Fruit fly (Drosophila melanogaster) whole organism, embryonic: ENCODE results near the gene Pex1.

Experiments used
- Antp ChIP-seq: fragments of 200-800 bp; sonication (Bioruptor generic); optimal IDR thresholded peaks from 3 replicates; lab custom pipeline; 2016; ENCODE audit warnings: missing biosample characterization, missing genetic modification characterization
- Blimp-1 ChIP-seq: fragments of 200-800 bp; sonication (Bioruptor generic); optimal IDR thresholded peaks from 3 replicates; lab custom pipeline; 2018; ENCODE audit warnings: missing biosample characterization, missing genetic modification characterization, mild to moderate bottlenecking, moderate library complexity, missing genetic modification reagents
- BtbVII ChIP-seq: fragments of 200-800 bp; sonication (Bioruptor generic); optimal IDR thresholded peaks from 3 replicates; lab custom pipeline; 2017; ENCODE audit warnings: missing biosample characterization, mild to moderate bottlenecking, missing genetic modification characterization
- C15 ChIP-seq: fragments of 200-800 bp; sonication (Bioruptor generic); IDR thresholded peaks from 3 replicates; pipeline ENCODE4 v1.3.6; 2022; ENCODE audit warnings: missing biosample characterization, missing genetic modification characterization
- CG11093 ChIP-seq: fragments of 200-800 bp; sonication (Bioruptor generic); IDR thresholded peaks from 3 replicates; pipeline ENCODE4 v1.3.6; 2022; ENCODE audit warnings: missing biosample characterization, missing genetic modification characterization
- CG11723 ChIP-seq: fragments of 200-800 bp; sonication (Bioruptor generic); optimal IDR thresholded peaks from 2 replicates; lab custom pipeline; 2017; ENCODE audit warnings: missing biosample characterization, mild to moderate bottlenecking, missing genetic modification characterization
- CG12219 ChIP-seq: fragments of 200-800 bp; sonication (Bioruptor generic); optimal IDR thresholded peaks from 3 replicates; lab custom pipeline; 2018; ENCODE audit warnings: missing biosample characterization, mild to moderate bottlenecking, missing genetic modification characterization
- CG14050 ChIP-seq: fragments of 200-800 bp; sonication (Bioruptor generic); IDR thresholded peaks from 3 replicates; pipeline ENCODE4 v1.3.6; 2022; ENCODE audit warnings: missing biosample characterization, missing genetic modification characterization
- CG15073 ChIP-seq: fragments of 200-800 bp; sonication (Bioruptor generic); optimal IDR thresholded peaks from 2 replicates; lab custom pipeline; 2016; ENCODE audit warnings: missing biosample characterization, missing genetic modification characterization
- CG16813 ChIP-seq: fragments of 200-800 bp; sonication (Bioruptor generic); IDR thresholded peaks from 3 replicates; pipeline ENCODE4 v1.3.6; 2022; ENCODE audit warnings: missing biosample characterization, missing genetic modification characterization; ENCODE audit not compliant: partially characterized antibody
- CG17912 ChIP-seq: fragments of 200-800 bp; sonication (Bioruptor generic); optimal IDR thresholded peaks from 2 replicates; lab custom pipeline; 2018; ENCODE audit warnings: missing biosample characterization, mild to moderate bottlenecking, missing genetic modification characterization
- CG18011 ChIP-seq: fragments of 200-800 bp; sonication (Bioruptor generic); optimal IDR thresholded peaks from 2 replicates; lab custom pipeline; 2017; ENCODE audit warnings: missing biosample characterization, missing genetic modification characterization, mild to moderate bottlenecking, moderate library complexity, missing genotype
- CG31441 ChIP-seq: fragments of 200-800 bp; sonication (Bioruptor generic); IDR thresholded peaks from 2 replicates; pipeline ENCODE4 v1.3.6; 2022; ENCODE audit warnings: missing biosample characterization, missing genetic modification characterization
- CG3281 ChIP-seq: fragments of 200-800 bp; sonication (Bioruptor generic); optimal IDR thresholded peaks from 3 replicates; lab custom pipeline; 2017; ENCODE audit warnings: missing biosample characterization, mild to moderate bottlenecking, missing genetic modification characterization
- CG3847 ChIP-seq: fragments of 200-800 bp; sonication (Bioruptor generic); IDR thresholded peaks from 2 replicates; pipeline ENCODE4 v1.3.6; 2022; ENCODE audit warnings: missing biosample characterization, missing genetic modification characterization
- CG42726 ChIP-seq: fragments of 200-800 bp; sonication (Bioruptor generic); IDR thresholded peaks from 2 replicates; pipeline ENCODE4 v1.3.6; 2022; ENCODE audit warnings: missing biosample characterization, missing genetic modification characterization; ENCODE audit not compliant: partially characterized antibody
- CG4730 ChIP-seq: fragments of 200-800 bp; sonication (Bioruptor generic); IDR thresholded peaks from 2 replicates; pipeline ENCODE4 v1.3.6; 2022; ENCODE audit warnings: missing biosample characterization, missing genetic modification characterization
- CG4854 ChIP-seq: fragments of 200-800 bp; sonication (Bioruptor generic); optimal IDR thresholded peaks from 2 replicates; lab custom pipeline; 2016; ENCODE audit warnings: missing biosample characterization, missing genetic modification characterization, inconsistent platforms
- CG5953 ChIP-seq: fragments of 200-800 bp; sonication (Bioruptor generic); IDR thresholded peaks from 2 replicates; pipeline ENCODE4 v1.3.6; 2022; ENCODE audit warnings: missing biosample characterization, missing genetic modification characterization
- CG7786 ChIP-seq: fragments of 200-800 bp; sonication (Bioruptor generic); optimal IDR thresholded peaks from 2 replicates; lab custom pipeline; 2016; ENCODE audit warnings: missing biosample characterization, missing genetic modification characterization
- CG7987 ChIP-seq: fragments of 200-800 bp; sonication (Bioruptor generic); optimal IDR thresholded peaks from 2 replicates; lab custom pipeline; 2018; ENCODE audit warnings: missing biosample characterization, mild to moderate bottlenecking, missing genetic modification characterization, moderate library complexity
- Camta ChIP-seq: fragments of 200-800 bp; sonication (Bioruptor generic); optimal IDR thresholded peaks from 2 replicates; lab custom pipeline; 2016; ENCODE audit warnings: missing biosample characterization, missing genetic modification characterization
- Dip3 ChIP-seq: fragments of 200-800 bp; sonication (Bioruptor generic); optimal IDR thresholded peaks from 3 replicates; lab custom pipeline; 2016; ENCODE audit warnings: missing biosample characterization, missing genetic modification characterization
- H15 ChIP-seq: fragments of 200-800 bp; sonication (Bioruptor generic); IDR thresholded peaks from 3 replicates; pipeline ENCODE4 v1.3.6; 2022; ENCODE audit warnings: missing biosample characterization, missing genetic modification characterization
- HLH54F ChIP-seq: fragments of 200-800 bp; sonication (Bioruptor generic); optimal IDR thresholded peaks from 3 replicates; lab custom pipeline; 2016; ENCODE audit warnings: missing biosample characterization, missing genetic modification characterization
- Hr3 ChIP-seq: fragments of 200-800 bp; sonication (Bioruptor generic); optimal IDR thresholded peaks from 3 replicates; lab custom pipeline; 2016; ENCODE audit warnings: missing biosample characterization, missing genetic modification characterization
- Hsf ChIP-seq: fragments of 200-800 bp; sonication (Bioruptor generic); optimal IDR thresholded peaks from 3 replicates; lab custom pipeline; 2016; ENCODE audit warnings: missing biosample characterization, missing genetic modification characterization
- NC2α ChIP-seq: fragments of 200-800 bp; sonication (Bioruptor generic); optimal IDR thresholded peaks from 2 replicates; lab custom pipeline; 2016; ENCODE audit warnings: missing biosample characterization, missing genetic modification characterization
- Pdp1 ChIP-seq, 2 experiments: fragments of 200-800 bp; sonication (Bioruptor generic); optimal IDR thresholded peaks; 3 replicates each; lab custom pipeline; 2016; ENCODE audit warnings: missing biosample characterization in 2 of 2, missing genetic modification characterization in 2 of 2, mild to moderate bottlenecking in 1 of 2, moderate library complexity in 1 of 2
- Sry-δ ChIP-seq: fragments of 200-800 bp; sonication (Bioruptor generic); optimal IDR thresholded peaks from 2 replicates; lab custom pipeline; 2016; ENCODE audit warnings: missing biosample characterization, missing genetic modification characterization
- Tbp ChIP-seq: fragments of >200 bp; optimal IDR thresholded peaks from 2 replicates; lab custom pipeline; 2018; ENCODE audit warnings: missing biosample characterization, missing genetic modification characterization
- Trl ChIP-seq, 3 experiments: fragments of >200 bp in 2 of 3; fragments of 200-800 bp in 1 of 3; sonication (Bioruptor generic) in 1 of 3; optimal IDR thresholded peaks; 2 replicates in 1 of 3; 3 replicates in 2 of 3; lab custom pipeline; 2016 to 2017; ENCODE audit warnings: missing biosample characterization in 1 of 3, missing genetic modification characterization in 1 of 3
- chif ChIP-seq, 2 experiments: fragments of 200-800 bp; sonication (Bioruptor generic); optimal IDR thresholded peaks; 3 replicates each; lab custom pipeline; 2016; ENCODE audit warnings: missing biosample characterization in 2 of 2, missing genetic modification characterization in 2 of 2
- chn ChIP-seq: fragments of 200-800 bp; sonication (Bioruptor generic); optimal IDR thresholded peaks from 2 replicates; lab custom pipeline; 2016; ENCODE audit warnings: missing biosample characterization, missing genetic modification characterization
- danr ChIP-seq: fragments of 200-800 bp; sonication (Bioruptor generic); IDR thresholded peaks from 2 replicates; pipeline ENCODE4 v1.3.6; 2022; ENCODE audit warnings: missing biosample characterization, missing genetic modification characterization
- dmrt99B ChIP-seq: fragments of 200-800 bp; sonication (Bioruptor generic); optimal IDR thresholded peaks from 2 replicates; lab custom pipeline; 2018; ENCODE audit warnings: missing biosample characterization, mild to moderate bottlenecking, missing genetic modification characterization, moderate library complexity
- exex ChIP-seq: fragments of 200-800 bp; sonication (Bioruptor generic); optimal IDR thresholded peaks from 4 replicates; lab custom pipeline; 2018; ENCODE audit warnings: missing biosample characterization, mild to moderate bottlenecking, missing genetic modification characterization, moderate library complexity
- fd64A ChIP-seq: fragments of 200-800 bp; sonication (Bioruptor generic); optimal IDR thresholded peaks from 3 replicates; lab custom pipeline; 2018; ENCODE audit warnings: missing biosample characterization, mild to moderate bottlenecking, missing genetic modification characterization
- gsb ChIP-seq: fragments of 200-800 bp; sonication (Bioruptor generic); IDR thresholded peaks from 2 replicates; pipeline ENCODE4 v1.3.6; 2022; ENCODE audit warnings: missing biosample characterization, missing genetic modification characterization
- hb ChIP-seq: fragments of 200-800 bp; sonication (Bioruptor generic); IDR thresholded peaks from 3 replicates; pipeline ENCODE4 v1.3.6; 2022; ENCODE audit warnings: missing biosample characterization, missing genetic modification characterization; ENCODE audit not compliant: partially characterized antibody
- kay ChIP-seq: fragments of 200-800 bp; sonication (Bioruptor generic); optimal IDR thresholded peaks from 2 replicates; lab custom pipeline; 2016; ENCODE audit warnings: missing biosample characterization, missing genetic modification characterization
- kni ChIP-seq: fragments of 200-800 bp; sonication (Bioruptor generic); optimal IDR thresholded peaks from 3 replicates; lab custom pipeline; 2017; ENCODE audit warnings: mild to moderate bottlenecking, missing biosample characterization, missing genetic modification reagents, missing genetic modification characterization
- maf-S ChIP-seq: fragments of 200-800 bp; sonication (Bioruptor generic); optimal IDR thresholded peaks from 2 replicates; lab custom pipeline; 2016; ENCODE audit warnings: missing biosample characterization, missing genetic modification characterization
- nmo ChIP-seq: fragments of 200-800 bp; sonication (Bioruptor generic); optimal IDR thresholded peaks from 2 replicates; lab custom pipeline; 2018; ENCODE audit warnings: missing biosample characterization, mild to moderate bottlenecking, missing genetic modification characterization, moderate library complexity
- org-1 ChIP-seq: fragments of 200-800 bp; sonication (Bioruptor generic); optimal IDR thresholded peaks from 2 replicates; lab custom pipeline; 2017; ENCODE audit warnings: missing biosample characterization, missing genetic modification characterization
- seq ChIP-seq: fragments of 200-800 bp; sonication (Bioruptor generic); IDR thresholded peaks from 2 replicates; pipeline ENCODE4 v1.3.6; 2022; ENCODE audit warnings: missing biosample characterization, missing genetic modification characterization
- slp2 ChIP-seq: fragments of 200-800 bp; sonication (Bioruptor generic); optimal IDR thresholded peaks from 2 replicates; lab custom pipeline; 2016; ENCODE audit warnings: missing biosample characterization, missing genetic modification characterization
- sna ChIP-seq: fragments of 200-800 bp; sonication (Bioruptor generic); IDR thresholded peaks from 2 replicates; pipeline ENCODE4 v1.3.6; 2022; ENCODE audit warnings: missing biosample characterization, missing genetic modification characterization; ENCODE audit not compliant: partially characterized antibody
- tin ChIP-seq: fragments of 200-800 bp; sonication (Bioruptor generic); optimal IDR thresholded peaks from 3 replicates; lab custom pipeline; 2016; ENCODE audit warnings: missing biosample characterization, missing genetic modification characterization
- tio ChIP-seq: fragments of 200-800 bp; sonication (Bioruptor generic); optimal IDR thresholded peaks from 2 replicates; lab custom pipeline; 2017; ENCODE audit warnings: missing biosample characterization, missing genetic modification characterization, inconsistent platforms

The Pex1 gene

DNA sequence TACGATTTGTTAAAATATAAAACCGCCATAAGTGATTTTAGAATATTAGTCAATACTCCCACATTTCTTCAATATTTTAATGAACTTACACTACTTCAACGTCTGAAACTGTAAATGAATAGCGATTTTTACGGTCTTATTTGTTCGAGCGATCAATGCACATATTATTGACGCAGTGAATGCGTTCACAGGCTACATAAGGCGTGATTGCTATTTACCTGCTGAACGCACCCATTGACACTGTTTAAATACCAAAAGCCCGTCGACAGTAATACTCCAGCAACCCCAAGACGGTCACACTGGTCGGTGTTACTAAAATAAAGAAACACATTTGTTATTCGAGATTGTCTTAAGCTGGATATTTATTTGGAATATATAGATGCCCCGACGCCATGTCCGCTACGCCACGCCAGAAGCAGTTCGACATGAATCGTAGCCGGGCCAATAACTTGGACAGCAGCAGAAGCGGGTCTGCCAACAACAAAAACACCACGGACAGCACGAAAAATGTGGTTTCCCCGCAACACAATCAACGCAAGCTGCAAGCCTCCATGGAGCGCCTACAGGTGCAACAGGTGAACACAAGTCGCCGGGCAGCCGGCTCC is 20.6 kb upstream of the Pex1 start, which contains the start of gene CG6833 (continued):
- TF ChIP-seq Blimp-1 (peak; percentile 56), exex (tag; lab: Kevin White, UChicago) (no peak), CG42726 (GFP tag; lab: Robert Waterston, UW) (0 out of 2 replicates have a peak, but pooled peaks have one; percentile 30), Dip3 (peak; percentile 82), dmrt99B (tag; lab: Kevin White, UChicago) (peak; percentile 57), NC2α (no peak), seq (GFP tag; lab: Robert Waterston, UW) (no peak), CG31441 (peak; percentile 100), nmo (peak; percentile 47), slp2 (peak; percentile 54), chif (GFP tag; optimal IDR thresholded peaks at IDR 0.05; lab: Kevin White, UChicago) (peak; percentile 60 to 72), org-1 (GFP tag; lab: Kevin White, UChicago) (no peak), maf-S (GFP tag; lab: Kevin White, UChicago) (peak; percentile 60), fd64A (no peak), CG4730 (GFP tag; lab: Robert Waterston, UW) (peak; percentile 83), CG16813 (no peak), CG18011 (GFP tag; lab: Kevin White, UChicago) (no peak), kni (GFP tag; lab: Kevin White, UChicago) (no peak), CG5953 (peak; percentile 59; the same call in 1 of the 2 replicates), Antp (GFP tag; lab: Kevin White, UChicago) (peak; percentile 83), CG17912 (peak; percentile 25), CG4854 (GFP tag; lab: Kevin White, UChicago) (peak; percentile 60), H15 (GFP tag; lab: Robert Waterston, UW) (peak; percentile 76), sna (GFP tag; lab: Robert Waterston, UW) (no peak), Hr3 (GFP tag; lab: Kevin White, UChicago) (peak; percentile 67), HLH54F (GFP tag; lab: Kevin White, UChicago) (peak; percentile 73), chn (GFP tag; lab: Kevin White, UChicago) (peak; percentile 74), CG11093 (GFP tag; lab: Robert Waterston, UW) (no peak), CG15073 (GFP tag; lab: Kevin White, UChicago) (no peak), tin (GFP tag; lab: Kevin White, UChicago) (peak; percentile 86), CG14050 (GFP tag; lab: Robert Waterston, UW) (peak; percentile 52; the same call in 2 of the 3 replicates), Pdp1 (GFP tag; optimal IDR thresholded peaks at IDR 0.05; lab: Kevin White, UChicago) (peak; percentile 72 to 73), Camta (peak; percentile 36), C15 (no peak), CG11723 (GFP tag; lab: Kevin White, UChicago) (no peak), kay (peak; percentile 33), Sry-δ (peak; percentile 53), Hsf (GFP tag; lab: Kevin White, UChicago) (peak; percentile 79), hb (no peak), CG7786 (peak; percentile 65), danr (GFP tag; lab: Robert Waterston, UW) (peak; percentile 60), CG3847 (GFP tag; lab: Robert Waterston, UW) (peak; percentile 76), Trl (optimal IDR thresholded peaks at IDR 0.05; lab: Kevin White, UChicago) (no peak), Trl (GFP tag; optimal IDR thresholded peaks at IDR 0.05; lab: Kevin White, UChicago) (peak; percentile 76), Tbp (GFP tag; lab: Kevin White, UChicago) (no peak), gsb (GFP tag; lab: Robert Waterston, UW) (peak; percentile 69), CG12219 (GFP tag; lab: Kevin White, UChicago) (no peak), CG7987 (peak; percentile 67), CG3281 (peak; percentile 62), BtbVII (GFP tag; lab: Kevin White, UChicago) (no peak), tio (GFP tag; lab: Kevin White, UChicago) (no peak)
